Fruit fly (Drosophila melanogaster): Measurements from ENCODE around the gene Adat1.

dm6 chr2L:13813604-13814178 is 2.4 kb upstream of the Adat1 start, which contains the start of gene Sos:
- no peak for TF ChIP-seq usp (GFP tag; optimal IDR thresholded peaks at IDR 0.05)
- TF ChIP-seq psq (optimal IDR thresholded peaks at IDR 0.05): no peak
